Worm (Caenorhabditis elegans) whole organism, young adult: ENCODE results near the gene F45D11.11.
"Not testable (repeated sequence)": the region's sequence is repeated elsewhere in the genome, so short reads cannot be mapped to it uniquely, and the experiment has no call there.

Experiments used
- B0035.1 ChIP-seq: sonication (generic microtip); optimal IDR thresholded peaks from 2 replicates; lab custom pipeline; 2016; ENCODE audit warnings: missing genetic modification characterization, mild to moderate bottlenecking, missing compliant biosample characterization, missing genotype, missing genetic modification reagents
- B0261.1 ChIP-seq: sonication (generic microtip); optimal IDR thresholded peaks from 2 replicates; lab custom pipeline; 2016; ENCODE audit warnings: mild to moderate bottlenecking, missing genetic modification characterization, moderate library complexity, missing compliant biosample characterization
- F22D6.2 ChIP-seq: sonication (generic microtip); optimal IDR thresholded peaks from 2 replicates; lab custom pipeline; 2016; ENCODE audit warnings: mild to moderate bottlenecking, missing genetic modification characterization, missing compliant biosample characterization
- K11D2.4 ChIP-seq: fragments of 200-800 bp; sonication (Bioruptor generic); IDR thresholded peaks from 2 replicates; pipeline ENCODE4 v1.3.6; 2022; ENCODE audit warnings: missing genetic modification reagents, missing genetic modification characterization, missing compliant biosample characterization
- T26A5.8 ChIP-seq: sonication (generic microtip); optimal IDR thresholded peaks from 2 replicates; lab custom pipeline; 2016; ENCODE audit warnings: missing genetic modification characterization, missing compliant biosample characterization
- ZK185.1 ChIP-seq: sonication (generic microtip); optimal IDR thresholded peaks from 2 replicates; lab custom pipeline; 2016; ENCODE audit warnings: mild to moderate bottlenecking, missing genetic modification characterization, missing compliant biosample characterization; ENCODE audit not compliant: poor library complexity, severe bottlenecking
- atf-7 ChIP-seq: sonication (generic microtip); optimal IDR thresholded peaks from 2 replicates; lab custom pipeline; 2017; ENCODE audit warnings: mild to moderate bottlenecking, missing genetic modification characterization, missing compliant biosample characterization
- athp-1 ChIP-seq: sonication (generic microtip); optimal IDR thresholded peaks from 2 replicates; lab custom pipeline; 2017; ENCODE audit warnings: mild to moderate bottlenecking, missing genetic modification characterization, missing compliant biosample characterization
- attf-5 ChIP-seq: fragments of 200-800 bp; sonication (Bioruptor generic); optimal IDR thresholded peaks from 2 replicates; lab custom pipeline; 2018; ENCODE audit warnings: mild to moderate bottlenecking, missing genetic modification characterization, missing compliant biosample characterization
- bed-2 ChIP-seq: fragments of 200-800 bp; sonication (Bioruptor generic); IDR thresholded peaks from 2 replicates; pipeline ENCODE4 v1.3.6; 2022; ENCODE audit warnings: missing genetic modification reagents, missing genetic modification characterization, missing compliant biosample characterization
- ccch-3 ChIP-seq: fragments of 200-800 bp; sonication (Bioruptor generic); optimal IDR thresholded peaks from 2 replicates; lab custom pipeline; 2018; ENCODE audit warnings: mild to moderate bottlenecking, missing genetic modification characterization, missing compliant biosample characterization
- die-1 ChIP-seq: sonication (generic microtip); optimal IDR thresholded peaks from 2 replicates; lab custom pipeline; 2016; ENCODE audit warnings: missing genotype, mild to moderate bottlenecking, missing genetic modification characterization, missing compliant biosample characterization
- ekl-4 ChIP-seq: fragments of 200-800 bp; sonication (Bioruptor generic); IDR thresholded peaks from 2 replicates; pipeline ENCODE4 v1.3.6; 2022; ENCODE audit warnings: missing genetic modification reagents, missing genetic modification characterization, missing compliant biosample characterization
- ets-4 ChIP-seq: fragments of 200-800 bp; sonication (Bioruptor generic); optimal IDR thresholded peaks from 2 replicates; lab custom pipeline; 2018; ENCODE audit warnings: mild to moderate bottlenecking, missing genetic modification characterization, missing compliant biosample characterization
- fkh-3 ChIP-seq: sonication (generic microtip); optimal IDR thresholded peaks from 2 replicates; lab custom pipeline; 2016; ENCODE audit warnings: mild to moderate bottlenecking, missing genetic modification characterization, missing compliant biosample characterization
- him-1 ChIP-seq: sonication (generic microtip); optimal IDR thresholded peaks from 2 replicates; lab custom pipeline; 2016; ENCODE audit warnings: missing genotype, missing genetic modification reagents, missing genetic modification characterization, missing compliant biosample characterization
- hlh-26 ChIP-seq: fragments of 200-800 bp; sonication (Bioruptor generic); conservative IDR thresholded peaks from 2 replicates; pipeline ENCODE4 v1.3.6; 2022; ENCODE audit warnings: missing genetic modification reagents, missing genetic modification characterization, missing compliant biosample characterization
- lin-54 ChIP-seq: fragments of 200-800 bp; sonication (Bioruptor generic); optimal IDR thresholded peaks from 2 replicates; lab custom pipeline; 2018; ENCODE audit warnings: mild to moderate bottlenecking, missing genetic modification characterization, missing compliant biosample characterization
- lir-1 ChIP-seq: fragments of 200-800 bp; sonication (Bioruptor generic); conservative IDR thresholded peaks from 2 replicates; pipeline ENCODE4 v1.3.6; 2022; ENCODE audit warnings: missing genetic modification reagents, missing genetic modification characterization, missing compliant biosample characterization
- lsl-1 ChIP-seq: fragments of 200-800 bp; sonication (Bioruptor generic); optimal IDR thresholded peaks from 2 replicates; lab custom pipeline; 2018; ENCODE audit warnings: mild to moderate bottlenecking, missing genetic modification characterization, moderate library complexity, missing compliant biosample characterization
- madf-10 ChIP-seq: sonication (generic microtip); optimal IDR thresholded peaks from 2 replicates; lab custom pipeline; 2016; ENCODE audit warnings: mild to moderate bottlenecking, missing genetic modification characterization, missing compliant biosample characterization
- madf-3 ChIP-seq: fragments of 200-800 bp; sonication (Bioruptor generic); IDR thresholded peaks from 2 replicates; pipeline ENCODE4 v1.3.6; 2022; ENCODE audit warnings: missing genetic modification reagents, missing genetic modification characterization, missing compliant biosample characterization
- nhr-80 ChIP-seq: sonication (generic microtip); optimal IDR thresholded peaks from 2 replicates; lab custom pipeline; 2016; ENCODE audit warnings: missing genetic modification characterization, missing compliant biosample characterization
- rec-8 ChIP-seq, 2 experiments: sonication (generic microtip); optimal IDR thresholded peaks; 2 replicates each; lab custom pipeline; 2016; ENCODE audit warnings: mild to moderate bottlenecking in 2 of 2, missing genetic modification characterization in 2 of 2, missing genetic modification reagents in 2 of 2, missing genotype in 2 of 2, missing biosample characterization in 1 of 2, missing compliant biosample characterization in 1 of 2, moderate library complexity in 1 of 2
- sea-2 ChIP-seq: fragments of 200-800 bp; sonication (Bioruptor generic); IDR thresholded peaks from 2 replicates; pipeline ENCODE4 v1.3.6; 2022; ENCODE audit warnings: missing genetic modification characterization, missing compliant biosample characterization
- snpc-1.3 ChIP-seq: sonication (generic microtip); optimal IDR thresholded peaks from 2 replicates; lab custom pipeline; 2017; ENCODE audit warnings: missing genetic modification characterization, mild to moderate bottlenecking, missing compliant biosample characterization, antibody characterized with exemption, moderate library complexity, missing genotype, missing genetic modification reagents; ENCODE audit not compliant: insufficient read depth
- snpc-3.4 ChIP-seq: sonication (generic microtip); optimal IDR thresholded peaks from 2 replicates; lab custom pipeline; 2017; ENCODE audit warnings: missing genetic modification characterization, mild to moderate bottlenecking, missing compliant biosample characterization, antibody characterized with exemption, moderate library complexity, missing genotype, missing genetic modification reagents
- sptf-2 ChIP-seq: fragments of 200-800 bp; sonication (Bioruptor generic); optimal IDR thresholded peaks from 2 replicates; lab custom pipeline; 2018; ENCODE audit warnings: mild to moderate bottlenecking, missing genetic modification characterization, missing compliant biosample characterization
- tbp1 ChIP-seq: fragments of 200-800 bp; sonication (Bioruptor generic); optimal IDR thresholded peaks from 2 replicates; lab custom pipeline; 2018; ENCODE audit warnings: mild to moderate bottlenecking, missing genetic modification characterization, missing compliant biosample characterization
- tbx-9 ChIP-seq: sonication (generic microtip); optimal IDR thresholded peaks from 2 replicates; lab custom pipeline; 2016; ENCODE audit warnings: borderline replicate concordance, missing genetic modification characterization, inconsistent platforms, missing compliant biosample characterization
- xnd-1 ChIP-seq: sonication (generic microtip); optimal IDR thresholded peaks from 2 replicates; lab custom pipeline; 2016; ENCODE audit warnings: missing genotype, missing genetic modification reagents, missing genetic modification characterization, missing compliant biosample characterization
- zim-3 ChIP-seq: sonication (generic microtip); optimal IDR thresholded peaks from 2 replicates; lab custom pipeline; 2017; ENCODE audit warnings: mild to moderate bottlenecking, missing genetic modification characterization, moderate library complexity, missing compliant biosample characterization
- ztf-25 ChIP-seq: fragments of 200-800 bp; sonication (Bioruptor generic); IDR thresholded peaks from 2 replicates; pipeline ENCODE4 v1.3.6; 2022; ENCODE audit warnings: missing genetic modification reagents, missing genetic modification characterization, missing compliant biosample characterization
- ztf-28 ChIP-seq: fragments of 200-800 bp; sonication (Bioruptor generic); IDR thresholded peaks from 2 replicates; pipeline ENCODE4 v1.3.6; 2022; ENCODE audit warnings: missing genetic modification reagents, missing genetic modification characterization, missing compliant biosample characterization
- ztf-3 ChIP-seq: fragments of 200-800 bp; sonication (Bioruptor generic); optimal IDR thresholded peaks from 2 replicates; lab custom pipeline; 2018; ENCODE audit warnings: mild to moderate bottlenecking, missing genetic modification characterization, missing compliant biosample characterization

F45D11.11 gene

DNA sequence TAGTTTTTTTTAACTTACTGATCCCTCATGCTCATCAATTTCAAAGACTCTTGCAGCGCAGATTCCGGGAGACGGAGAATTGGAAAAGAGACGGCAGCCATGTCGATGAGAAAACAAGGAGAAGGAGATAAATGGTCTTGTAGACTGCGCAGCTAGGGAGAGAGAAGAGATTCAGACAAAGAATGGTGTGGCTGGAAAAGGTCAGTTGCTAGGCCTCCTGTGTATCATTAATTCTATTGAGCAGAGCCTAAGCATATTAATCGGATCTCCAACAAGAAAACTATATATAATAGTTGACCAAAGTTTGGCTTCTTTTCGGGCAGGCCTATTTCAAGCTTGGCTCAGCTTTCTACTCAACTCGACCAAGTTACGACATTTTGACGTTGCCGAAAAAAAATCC, 3.5 kb upstream of the F45D11.11 start, which contains the start of gene fbxb-29:
fbxb-29 (minus strand) TSS at position 101 of the 400 bp plus-strand sequence.
- TF ChIP-seq ZK185.1 (tag; lab: Kevin White, UChicago) (no peak), ztf-3 (GFP tag; lab: Kevin White, UChicago) (no peak), lin-54 (GFP tag; lab: Kevin White, UChicago) (no peak), ztf-28 (GFP tag; lab: Robert Waterston, UW) (no peak), xnd-1 (no peak), snpc-3.4 (tag; lab: Kevin White, UChicago) (no peak), K11D2.4 (no peak)

DNA sequence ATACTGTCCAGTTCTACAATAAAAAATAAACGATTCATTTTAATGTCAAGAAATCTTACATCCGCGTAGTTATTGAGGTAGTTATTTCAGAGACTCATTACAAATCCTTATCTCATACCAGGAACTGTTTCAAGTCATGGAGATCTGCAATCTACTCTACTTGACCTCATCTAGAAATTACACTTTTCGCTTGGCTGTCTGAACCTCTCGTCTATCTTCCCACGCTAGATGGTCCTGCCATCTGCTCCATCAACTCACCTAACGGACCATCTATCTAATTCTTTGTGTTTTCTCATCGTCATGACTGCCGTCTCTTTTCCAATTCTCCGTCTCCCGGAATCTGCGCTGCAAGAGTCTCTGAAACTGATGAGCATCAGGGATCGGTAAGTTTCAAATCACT, 1.8 kb downstream of the F45D11.11 start, which contains the start of gene F45D11.7:
F45D11.7 (plus strand) TSS at position 301 of the 400 bp plus-strand sequence.
- not testable (repeated sequence) for TF ChIP-seq athp-1 (tag; lab: Kevin White, UChicago); madf-3; sea-2

DNA sequence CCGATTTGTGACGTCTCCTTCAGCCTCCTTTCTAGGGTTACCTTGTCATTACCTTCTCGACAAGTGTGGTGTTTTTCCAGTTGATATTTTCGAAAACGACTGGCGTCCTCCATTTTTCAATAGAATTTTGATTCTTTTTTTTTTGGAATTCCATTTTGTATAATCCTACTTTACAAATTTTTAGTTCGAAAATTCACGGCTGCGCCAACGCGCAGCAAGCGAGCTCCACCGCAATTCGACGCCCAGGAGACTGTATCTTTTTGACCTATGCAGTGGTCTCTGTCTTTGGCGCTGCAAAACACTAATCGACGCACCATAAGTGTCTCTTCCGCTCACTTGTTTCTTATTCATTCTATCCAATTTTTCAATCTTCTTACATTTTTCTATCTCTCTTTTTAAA, 4.7 kb downstream of the F45D11.11 start, which contains the start of gene fbxc-42:
fbxc-42 (plus strand) TSS at position 301 of the 400 bp plus-strand sequence.
- TF ChIP-seq nhr-80 (tag; lab: Kevin White, UChicago) (no peak), F22D6.2 (no peak), him-1 (no peak), bed-2 (no peak), atf-7 (tag; lab: Kevin White, UChicago) (no peak), ztf-25 (no peak), attf-5 (GFP tag; lab: Kevin White, UChicago) (no peak), sea-2 (no peak), lir-1 (GFP tag; lab: Robert Waterston, UW) (no peak), fkh-3 (no peak), rec-8 (tag; optimal IDR thresholded peaks at IDR 0.05; lab: Kevin White, UChicago) (no peak), B0261.1 (tag; lab: Kevin White, UChicago) (no peak), ets-4 (GFP tag; lab: Kevin White, UChicago) (no peak), T26A5.8 (tag; lab: Kevin White, UChicago) (no peak), ccch-3 (GFP tag; lab: Kevin White, UChicago) (no peak), madf-10 (tag; lab: Kevin White, UChicago) (no peak)
- TF ChIP-seq, all 124 proteins: peak for 0

DNA sequence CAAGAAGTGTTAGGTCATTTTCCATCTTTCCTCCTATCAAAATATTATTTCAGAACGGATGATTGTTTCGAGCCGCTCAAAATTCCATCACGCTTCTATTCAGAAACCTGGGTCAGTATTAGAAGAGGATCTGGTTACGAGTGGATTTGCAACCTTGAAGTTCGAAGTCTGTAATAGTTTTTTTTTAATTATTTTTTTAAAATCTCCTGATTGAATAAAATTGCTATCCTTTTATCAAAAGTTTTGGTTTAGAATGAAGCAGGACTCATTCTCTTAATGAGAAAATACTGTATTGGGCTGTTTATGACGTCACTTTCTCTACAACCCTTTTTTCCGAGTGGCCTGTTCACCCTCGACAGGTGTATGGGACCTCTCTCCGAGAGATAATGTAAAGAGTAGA, 7.6 kb downstream of the F45D11.11 start, which contains the start of gene fbxc-39:
fbxc-39 (plus strand) TSS at position 301 of the 400 bp plus-strand sequence.
- no peak for TF ChIP-seq sptf-2
- no peak for TF ChIP-seq atf-7 (tag; lab: Kevin White, UChicago)
- TF ChIP-seq die-1 (tag; lab: Kevin White, UChicago), result no peak
- no peak for TF ChIP-seq lsl-1 (GFP tag; lab: Kevin White, UChicago)
- TF ChIP-seq zim-3 (tag; lab: Kevin White, UChicago), result no peak
- TF ChIP-seq B0035.1 (tag; lab: Kevin White, UChicago), result no peak
- no peak for TF ChIP-seq snpc-1.3 (tag; lab: Kevin White, UChicago)
- TF ChIP-seq B0261.1 (tag; lab: Kevin White, UChicago), result no peak
- TF ChIP-seq tbx-9, result no peak

DNA sequence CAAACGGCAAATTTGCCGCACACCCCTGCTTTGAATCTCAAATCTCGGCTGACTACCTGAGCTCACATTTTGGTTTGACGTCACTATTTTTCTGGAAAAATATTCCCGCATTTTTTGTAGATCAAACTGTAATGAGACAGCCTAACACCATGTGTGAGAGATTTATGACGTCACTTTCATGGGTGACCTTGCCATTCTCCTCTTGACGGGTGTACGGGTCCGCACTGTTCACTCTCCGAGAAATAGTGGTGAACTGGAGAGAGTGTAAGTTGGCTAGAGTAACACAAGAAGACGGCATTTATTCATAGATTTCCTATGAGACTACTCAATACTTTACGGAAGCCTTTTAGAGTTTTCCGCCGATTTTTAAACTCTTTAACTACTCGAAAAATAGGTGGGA, 10.3 kb downstream of the F45D11.11 start, which contains the start of gene fbxc-40:
fbxc-40 (plus strand) TSS at position 301 of the 400 bp plus-strand sequence.
- not testable (repeated sequence) for TF ChIP-seq ekl-4; hlh-26; tbp1 (GFP tag; lab: Kevin White, UChicago)
- TF ChIP-seq, all 124 proteins: peak for 0; not testable (repeated sequence) for 124
